Fruit fly (Drosophila melanogaster) whole organism, embryonic: ENCODE results near the gene CG43675.
A peak's percentile ranks its signal among the peaks of the same experiment; 100 is the strongest.

Source experiments
- Adf1 ChIP-seq: fragments of 200-800 bp; sonication (Bioruptor generic); IDR thresholded peaks from 2 replicates; pipeline ENCODE4 v1.3.6; 2022; ENCODE audit warnings: missing biosample characterization, missing genetic modification characterization
- Blimp-1 ChIP-seq: fragments of 200-800 bp; sonication (Bioruptor generic); optimal IDR thresholded peaks from 3 replicates; lab custom pipeline; 2018; ENCODE audit warnings: missing biosample characterization, missing genetic modification characterization, mild to moderate bottlenecking, moderate library complexity, missing genetic modification reagents
- BtbVII ChIP-seq: fragments of 200-800 bp; sonication (Bioruptor generic); optimal IDR thresholded peaks from 3 replicates; lab custom pipeline; 2017; ENCODE audit warnings: missing biosample characterization, mild to moderate bottlenecking, missing genetic modification characterization
- CG10543 ChIP-seq: fragments of 200-800 bp; sonication (Bioruptor generic); optimal IDR thresholded peaks from 3 replicates; lab custom pipeline; 2017; ENCODE audit warnings: missing biosample characterization, mild to moderate bottlenecking, missing genetic modification characterization, moderate library complexity
- CG11504 ChIP-seq: fragments of 200-800 bp; sonication (Bioruptor generic); optimal IDR thresholded peaks from 3 replicates; lab custom pipeline; 2019; ENCODE audit warnings: missing biosample characterization, mild to moderate bottlenecking, missing genetic modification characterization, moderate library complexity
- CG11723 ChIP-seq: fragments of 200-800 bp; sonication (Bioruptor generic); optimal IDR thresholded peaks from 2 replicates; lab custom pipeline; 2017; ENCODE audit warnings: missing biosample characterization, mild to moderate bottlenecking, missing genetic modification characterization
- CG13296 ChIP-seq: fragments of 200-800 bp; sonication (Bioruptor generic); optimal IDR thresholded peaks from 3 replicates; lab custom pipeline; 2018; ENCODE audit warnings: missing biosample characterization, mild to moderate bottlenecking, missing genetic modification characterization
- CG14050 ChIP-seq: fragments of 200-800 bp; sonication (Bioruptor generic); IDR thresholded peaks from 3 replicates; pipeline ENCODE4 v1.3.6; 2022; ENCODE audit warnings: missing biosample characterization, missing genetic modification characterization
- CG14441 ChIP-seq: fragments of 200-800 bp; sonication (Bioruptor generic); IDR thresholded peaks from 2 replicates; pipeline ENCODE4 v1.3.6; 2022; ENCODE audit warnings: missing biosample characterization, missing genetic modification characterization
- CG14710 ChIP-seq: fragments of 200-800 bp; sonication (Bioruptor generic); optimal IDR thresholded peaks from 3 replicates; lab custom pipeline; 2019; ENCODE audit warnings: missing biosample characterization, mild to moderate bottlenecking, missing genetic modification characterization, moderate library complexity
- CG15011 ChIP-seq: fragments of 200-800 bp; sonication (Bioruptor generic); optimal IDR thresholded peaks from 3 replicates; lab custom pipeline; 2018; ENCODE audit warnings: missing biosample characterization, mild to moderate bottlenecking, missing genetic modification characterization
- CG15514 ChIP-seq: fragments of 200-800 bp; sonication (Bioruptor generic); optimal IDR thresholded peaks from 3 replicates; lab custom pipeline; 2017; ENCODE audit warnings: missing biosample characterization, missing genetic modification characterization, mild to moderate bottlenecking, moderate library complexity, missing genetic modification reagents
- CG1603 ChIP-seq: fragments of 200-800 bp; sonication (Bioruptor generic); optimal IDR thresholded peaks from 2 replicates; lab custom pipeline; 2019; ENCODE audit warnings: missing biosample characterization, mild to moderate bottlenecking, missing genetic modification characterization, moderate library complexity
- CG1647 ChIP-seq: fragments of 200-800 bp; sonication (Bioruptor generic); optimal IDR thresholded peaks from 3 replicates; lab custom pipeline; 2016; ENCODE audit warnings: missing biosample characterization, missing genetic modification characterization
- CG2712 ChIP-seq: fragments of 200-800 bp; optimal IDR thresholded peaks from 3 replicates; lab custom pipeline; 2019; ENCODE audit warnings: missing biosample characterization, mild to moderate bottlenecking, missing genetic modification characterization, moderate library complexity
- CG4617 ChIP-seq: fragments of 200-800 bp; sonication (Bioruptor generic); optimal IDR thresholded peaks from 3 replicates; lab custom pipeline; 2016; ENCODE audit warnings: missing biosample characterization, missing genetic modification characterization, borderline replicate concordance
- CG6254 ChIP-seq: fragments of 200-800 bp; sonication (Bioruptor generic); optimal IDR thresholded peaks from 3 replicates; lab custom pipeline; 2017; ENCODE audit warnings: mild to moderate bottlenecking, missing biosample characterization, missing genetic modification reagents, missing genetic modification characterization
- CG7987 ChIP-seq: fragments of 200-800 bp; sonication (Bioruptor generic); optimal IDR thresholded peaks from 2 replicates; lab custom pipeline; 2018; ENCODE audit warnings: missing biosample characterization, mild to moderate bottlenecking, missing genetic modification characterization, moderate library complexity
- CG8359 ChIP-seq: fragments of 200-800 bp; sonication (Bioruptor generic); optimal IDR thresholded peaks from 2 replicates; lab custom pipeline; 2017; ENCODE audit warnings: missing biosample characterization, mild to moderate bottlenecking, missing genetic modification characterization, borderline replicate concordance
- CG9797 ChIP-seq: fragments of 200-800 bp; sonication (Bioruptor generic); optimal IDR thresholded peaks from 3 replicates; lab custom pipeline; 2018; ENCODE audit warnings: missing biosample characterization, mild to moderate bottlenecking, missing genetic modification characterization
- CkIIα-i1 ChIP-seq: fragments of 200-800 bp; sonication (Bioruptor generic); IDR thresholded peaks from 2 replicates; pipeline ENCODE4 v1.3.6; 2022; ENCODE audit warnings: missing biosample characterization, missing genetic modification characterization
- Doc3 ChIP-seq: fragments of 200-800 bp; sonication (Bioruptor generic); IDR thresholded peaks from 3 replicates; pipeline ENCODE4 v1.3.6; 2022; ENCODE audit warnings: missing biosample characterization, missing genetic modification characterization; ENCODE audit not compliant: partially characterized antibody
- HHEX ChIP-seq: fragments of 200-800 bp; sonication (Bioruptor generic); optimal IDR thresholded peaks from 3 replicates; lab custom pipeline; 2017; ENCODE audit warnings: missing biosample characterization, mild to moderate bottlenecking, missing genetic modification characterization, missing genetic modification reagents
- Vsx1 ChIP-seq: fragments of 200-800 bp; sonication (Bioruptor generic); optimal IDR thresholded peaks from 2 replicates; lab custom pipeline; 2017; ENCODE audit warnings: missing biosample characterization, mild to moderate bottlenecking, missing genetic modification characterization, missing genetic modification reagents
- ase ChIP-seq: fragments of 200-800 bp; sonication (Bioruptor generic); IDR thresholded peaks from 3 replicates; pipeline ENCODE4 v1.3.6; 2022; ENCODE audit warnings: missing biosample characterization, missing genetic modification characterization
- bab2 ChIP-seq: fragments of 200-800 bp; sonication (Bioruptor generic); optimal IDR thresholded peaks from 2 replicates; lab custom pipeline; 2016; ENCODE audit warnings: missing biosample characterization, missing genetic modification characterization
- bigmax ChIP-seq: fragments of 200-800 bp; sonication (Bioruptor generic); optimal IDR thresholded peaks from 2 replicates; lab custom pipeline; 2018; ENCODE audit warnings: missing biosample characterization, mild to moderate bottlenecking, missing genetic modification characterization
- chif ChIP-seq, 2 experiments: fragments of 200-800 bp; sonication (Bioruptor generic); optimal IDR thresholded peaks; 3 replicates each; lab custom pipeline; 2016; ENCODE audit warnings: missing biosample characterization in 2 of 2, missing genetic modification characterization in 2 of 2
- chinmo ChIP-seq: fragments of 200-800 bp; sonication (Bioruptor generic); IDR thresholded peaks from 4 replicates; pipeline ENCODE4 v1.3.6; 2022; ENCODE audit warnings: missing biosample characterization, missing genetic modification characterization; ENCODE audit not compliant: partially characterized antibody
- dimm ChIP-seq: fragments of 200-800 bp; sonication (Bioruptor generic); IDR thresholded peaks from 2 replicates; pipeline ENCODE4 v1.3.6; 2022; ENCODE audit warnings: missing biosample characterization, missing genetic modification characterization
- eve ChIP-seq, 2 experiments: fragments of >200 bp; optimal IDR thresholded peaks; 2 replicates each; lab custom pipeline; 2017; ENCODE audit warnings: missing biosample characterization in 2 of 2, missing genetic modification characterization in 2 of 2
- exex ChIP-seq: fragments of 200-800 bp; sonication (Bioruptor generic); optimal IDR thresholded peaks from 4 replicates; lab custom pipeline; 2018; ENCODE audit warnings: missing biosample characterization, mild to moderate bottlenecking, missing genetic modification characterization, moderate library complexity
- gem ChIP-seq: fragments of 200-800 bp; sonication (Bioruptor generic); optimal IDR thresholded peaks from 2 replicates; lab custom pipeline; 2019; ENCODE audit warnings: missing biosample characterization, mild to moderate bottlenecking, missing genetic modification characterization, moderate library complexity
- grn ChIP-seq: fragments of 200-800 bp; sonication (Bioruptor generic); optimal IDR thresholded peaks from 3 replicates; lab custom pipeline; 2017; ENCODE audit warnings: missing biosample characterization, missing genetic modification characterization
- gsb-n ChIP-seq: fragments of 200-800 bp; sonication (Bioruptor generic); optimal IDR thresholded peaks from 3 replicates; lab custom pipeline; 2018; ENCODE audit warnings: missing biosample characterization, mild to moderate bottlenecking, missing genetic modification characterization
- knrl ChIP-seq: fragments of 200-800 bp; sonication (Bioruptor generic); IDR thresholded peaks from 3 replicates; pipeline ENCODE4 v1.3.6; 2022; ENCODE audit warnings: missing biosample characterization, missing genetic modification characterization; ENCODE audit not compliant: partially characterized antibody
- lab ChIP-seq: fragments of 200-800 bp; sonication (Bioruptor generic); optimal IDR thresholded peaks from 3 replicates; lab custom pipeline; 2017; ENCODE audit warnings: missing biosample characterization, missing genetic modification characterization, mild to moderate bottlenecking, moderate library complexity, missing genetic modification reagents
- oc ChIP-seq: fragments of 200-800 bp; sonication (Bioruptor generic); optimal IDR thresholded peaks from 2 replicates; lab custom pipeline; 2018; ENCODE audit warnings: missing biosample characterization, mild to moderate bottlenecking, missing genetic modification characterization, moderate library complexity
- pros ChIP-seq: fragments of 200-800 bp; sonication (Bioruptor generic); optimal IDR thresholded peaks from 3 replicates; lab custom pipeline; 2019; ENCODE audit warnings: missing biosample characterization, mild to moderate bottlenecking, missing genetic modification characterization, moderate library complexity
- pzg ChIP-seq: fragments of 200-800 bp; sonication (Bioruptor generic); optimal IDR thresholded peaks from 3 replicates; lab custom pipeline; 2018; ENCODE audit warnings: missing biosample characterization, mild to moderate bottlenecking, missing genetic modification characterization, moderate library complexity
- sd ChIP-seq: fragments of 200-800 bp; sonication (Bioruptor generic); optimal IDR thresholded peaks from 3 replicates; lab custom pipeline; 2018; ENCODE audit warnings: missing biosample characterization, mild to moderate bottlenecking, missing genetic modification characterization, moderate library complexity
- sens ChIP-seq: fragments of 200-800 bp; sonication (Bioruptor generic); peaks from one replicate; lab custom pipeline; 2016; ENCODE audit warnings: missing biosample characterization, missing genetic modification characterization
- shn ChIP-seq: fragments of 200-800 bp; sonication (Bioruptor generic); optimal IDR thresholded peaks from 3 replicates; lab custom pipeline; 2016; ENCODE audit warnings: missing biosample characterization, missing genetic modification characterization
- sna ChIP-seq: fragments of 200-800 bp; sonication (Bioruptor generic); IDR thresholded peaks from 2 replicates; pipeline ENCODE4 v1.3.6; 2022; ENCODE audit warnings: missing biosample characterization, missing genetic modification characterization; ENCODE audit not compliant: partially characterized antibody
- stwl ChIP-seq: fragments of 200-800 bp; sonication (Bioruptor generic); optimal IDR thresholded peaks from 3 replicates; lab custom pipeline; 2018; ENCODE audit warnings: missing biosample characterization, mild to moderate bottlenecking, missing genetic modification characterization, moderate library complexity
- vnd ChIP-seq: fragments of 200-800 bp; sonication (Bioruptor generic); IDR thresholded peaks from 3 replicates; pipeline ENCODE4 v1.3.6; 2022; ENCODE audit warnings: missing biosample characterization, missing genetic modification characterization; ENCODE audit not compliant: partially characterized antibody

The CG43675 gene

DNA sequence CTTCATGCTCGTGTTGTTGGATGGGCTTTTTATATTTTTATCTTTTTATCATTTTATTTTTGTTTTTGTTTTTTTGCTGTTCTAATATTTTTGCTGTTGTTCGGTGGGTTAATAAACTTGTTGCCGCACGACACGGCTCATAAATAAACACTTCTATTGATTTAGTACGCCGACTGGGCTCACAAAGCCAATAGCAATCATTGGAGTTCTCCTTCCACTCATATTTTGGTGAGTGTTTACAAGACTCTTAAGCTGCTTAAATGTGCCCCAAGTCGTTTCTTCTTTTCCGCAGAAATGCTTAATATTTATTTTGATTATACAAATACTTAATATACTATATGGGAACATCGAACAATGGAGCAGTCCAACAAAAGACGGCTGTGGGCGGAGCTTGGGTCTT, 34.9 kb downstream of the CG43675 start (continued):
- TF ChIP-seq Blimp-1 (GFP tag; lab: Kevin White, UChicago) (peak; percentile 18), CG1603 (tag; lab: Kevin White, UChicago) (no peak), pzg (GFP tag; lab: Kevin White, UChicago) (no peak), CG1647 (GFP tag; lab: Kevin White, UChicago) (no peak), CG7987 (GFP tag; lab: Kevin White, UChicago) (peak; percentile 37), gem (tag; lab: Kevin White, UChicago) (peak; percentile 9), bab2 (no peak), shn (GFP tag; lab: Kevin White, UChicago) (no peak), sna (GFP tag; lab: Robert Waterston, UW) (no peak), chinmo (0 out of 4 replicates have a peak, but pooled peaks have one; percentile 15), gsb-n (tag; lab: Kevin White, UChicago) (peak; percentile 34), CG15011 (GFP tag; lab: Kevin White, UChicago) (peak; percentile 33), dimm (no peak), oc (peak; percentile 64), CG10543 (GFP tag; lab: Kevin White, UChicago) (peak; percentile 34), pros (no peak), CG14050 (GFP tag; lab: Robert Waterston, UW) (no peak), CG11504 (tag; lab: Kevin White, UChicago) (peak; percentile 6), CG2712 (peak; percentile 2), CG15514 (GFP tag; lab: Kevin White, UChicago) (peak; percentile 51)

DNA sequence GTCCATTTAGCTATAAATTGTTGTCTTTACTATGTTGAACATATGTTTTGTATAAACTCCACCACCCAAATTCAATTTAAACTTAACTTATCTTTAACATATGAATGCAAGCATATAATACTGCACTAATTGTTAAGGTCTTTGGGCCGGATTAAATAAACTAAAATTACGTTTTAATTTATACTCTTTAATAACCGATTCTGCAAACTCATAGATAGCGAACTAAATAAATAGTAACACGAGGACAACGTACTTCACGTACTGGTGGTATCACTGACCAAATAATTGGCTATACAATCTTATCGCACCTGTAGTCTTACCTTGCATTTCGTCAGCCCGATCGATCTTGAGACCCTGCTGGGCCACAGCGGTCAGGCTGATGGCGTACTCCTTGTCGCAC, 37.1 kb downstream of the CG43675 start:
- TF ChIP-seq sens (GFP tag; lab: Kevin White, UChicago) (peak; percentile 53), CG9797 (GFP tag; lab: Kevin White, UChicago) (no peak), exex (tag; lab: Kevin White, UChicago) (peak; percentile 53), BtbVII (no peak), eve (GFP tag; optimal IDR thresholded peaks at IDR 0.05; lab: Kevin White, UChicago) (no peak), grn (GFP tag; lab: Kevin White, UChicago) (peak; percentile 20), Vsx1 (GFP tag; lab: Kevin White, UChicago) (peak; percentile 3)

DNA sequence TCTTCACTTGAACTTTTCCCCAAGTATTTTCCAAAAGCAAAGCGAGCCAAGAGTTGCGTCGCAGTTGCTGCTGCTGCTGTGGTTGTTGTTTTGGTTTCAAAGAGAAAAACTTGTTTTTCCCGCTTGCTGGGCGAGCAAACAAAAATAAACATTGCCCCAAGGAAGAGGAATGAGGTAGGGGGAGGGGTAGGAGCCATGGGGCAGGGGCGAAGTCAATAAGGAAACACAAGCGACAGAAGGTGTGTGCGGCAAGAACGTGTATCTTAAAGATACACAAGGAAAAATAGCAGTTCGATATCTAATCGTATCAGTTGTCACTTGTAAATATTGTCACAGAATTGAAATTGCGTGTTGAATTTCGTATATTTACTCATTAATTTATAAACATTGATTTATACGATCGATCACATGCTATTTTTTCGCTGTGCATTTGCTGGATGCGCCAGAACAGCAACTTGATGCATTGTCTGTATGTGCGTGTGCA, 38.3 kb downstream of the CG43675 start:
- TF ChIP-seq bigmax (GFP tag; lab: Kevin White, UChicago) (no peak), CG14441 (0 out of 2 replicates have a peak, but pooled peaks have one; percentile 22), sd (tag; lab: Kevin White, UChicago) (peak; percentile 52), Doc3 (GFP tag; lab: Robert Waterston, UW) (no peak), CG13296 (peak; percentile 55), CG11723 (peak; percentile 54), HHEX (GFP tag; lab: Kevin White, UChicago) (peak; percentile 56), ase (0 out of 3 replicates have a peak, but pooled peaks have one; percentile 54), chif (GFP tag; optimal IDR thresholded peaks at IDR 0.05; lab: Kevin White, UChicago) (peak; percentile 39 to 56), CG6254 (GFP tag; lab: Kevin White, UChicago) (peak; percentile 77), stwl (tag; lab: Kevin White, UChicago) (no peak), lab (peak; percentile 84), CG2712 (peak; percentile 89), CkIIα-i1 (no peak), CG4617 (GFP tag; lab: Kevin White, UChicago) (peak; percentile 14), CG8359 (GFP tag; lab: Kevin White, UChicago) (peak; percentile 71), knrl (0 out of 3 replicates have a peak, but pooled peaks have one; percentile 14), vnd (GFP tag; lab: Robert Waterston, UW) (no peak), Adf1 (no peak), CG14710 (tag; lab: Kevin White, UChicago) (peak; percentile 85)
